Worm (Caenorhabditis elegans) whole organism, young adult: ENCODE measurements around the gene gpn-1.

Experiments
- K11D2.4 ChIP-seq: fragments of 200-800 bp; sonication (Bioruptor generic); IDR thresholded peaks from 2 replicates; pipeline ENCODE4 v1.3.6; 2022; ENCODE audit warnings: missing genetic modification reagents, missing genetic modification characterization, missing compliant biosample characterization
- Y79H2A.3 ChIP-seq: fragments of 200-800 bp; sonication (Bioruptor generic); conservative IDR thresholded peaks from 2 replicates; pipeline ENCODE4 v1.3.6; 2022; ENCODE audit warnings: missing genetic modification reagents, missing genetic modification characterization, missing compliant biosample characterization
- cebp-2 ChIP-seq: fragments of 200-800 bp; sonication (Bioruptor generic); IDR thresholded peaks from 2 replicates; pipeline ENCODE4 v1.3.6; 2022; ENCODE audit warnings: missing genetic modification characterization, missing compliant biosample characterization
- dpff-1 ChIP-seq: sonication (generic microtip); optimal IDR thresholded peaks from 2 replicates; lab custom pipeline; 2017; ENCODE audit warnings: mild to moderate bottlenecking, missing genetic modification characterization, missing compliant biosample characterization
- lir-1 ChIP-seq: fragments of 200-800 bp; sonication (Bioruptor generic); conservative IDR thresholded peaks from 2 replicates; pipeline ENCODE4 v1.3.6; 2022; ENCODE audit warnings: missing genetic modification reagents, missing genetic modification characterization, missing compliant biosample characterization
- mes-4 ChIP-seq: sonication (generic microtip); optimal IDR thresholded peaks from 2 replicates; lab custom pipeline; 2016; ENCODE audit warnings: missing genotype, missing genetic modification characterization, missing compliant biosample characterization
- nhr-179 ChIP-seq: sonication (generic microtip); optimal IDR thresholded peaks from 2 replicates; lab custom pipeline; 2016; ENCODE audit warnings: mild to moderate bottlenecking, missing genetic modification characterization, missing compliant biosample characterization
- zim-3 ChIP-seq: sonication (generic microtip); optimal IDR thresholded peaks from 2 replicates; lab custom pipeline; 2017; ENCODE audit warnings: mild to moderate bottlenecking, missing genetic modification characterization, moderate library complexity, missing compliant biosample characterization

DNA sequence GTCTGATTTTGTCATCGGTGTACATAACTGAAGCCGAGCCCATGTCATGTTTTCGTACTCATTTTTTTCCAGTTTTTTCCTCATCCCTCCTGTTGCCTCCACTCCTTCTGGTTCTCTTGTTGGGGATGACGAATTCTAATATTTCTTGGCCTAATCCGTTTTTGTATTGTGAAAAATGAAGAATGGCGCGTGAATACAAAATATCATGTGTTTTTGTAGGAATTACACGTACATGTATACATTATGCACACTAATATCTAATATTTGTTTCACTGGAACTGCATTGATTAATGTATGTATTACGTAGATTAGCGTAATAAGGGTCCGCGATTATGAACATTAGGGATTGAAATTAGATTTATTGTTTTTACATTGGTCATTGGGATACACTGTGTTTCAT is 25.9 kb upstream of the gpn-1 start:
- TF ChIP-seq K11D2.4, result no peak
- TF ChIP-seq lir-1 (GFP tag; lab: Robert Waterston, UW), result no peak
- TF ChIP-seq Y79H2A.3, result no peak
- TF ChIP-seq mes-4 (tag; lab: Kevin White, UChicago), result no peak
- no peak for TF ChIP-seq cebp-2 (GFP tag; lab: Robert Waterston, UW)
- no peak for TF ChIP-seq zim-3 (tag; lab: Kevin White, UChicago)
- no peak for TF ChIP-seq dpff-1 (tag; lab: Kevin White, UChicago)
- TF ChIP-seq nhr-179, result no peak
